Worm (Caenorhabditis elegans): Measurements from ENCODE around the gene Y43C5B.2.

- TF ChIP-seq snpc-4 (GFP tag; optimal IDR thresholded peaks at IDR 0.05) (no peak), snpc-4 (tag; optimal IDR thresholded peaks at IDR 0.05) (no peak), nhr-90 (tag; optimal IDR thresholded peaks at IDR 0.05) (no peak), Y79H2A.3 (GFP tag; conservative IDR thresholded peaks at IDR 0.05) (no peak), sptf-2 (GFP tag; optimal IDR thresholded peaks at IDR 0.05) (no peak)
Measured at ce11 chrIV:10313565-10313964, 38.6 kb downstream of the Y43C5B.2 start, which contains the start of gene acs-18.
